Worm (Caenorhabditis elegans) whole organism, mixed stage, embryonic: ENCODE measurements around the gene K12H6.8.

ENCODE experiments used
- elt-3 ChIP-seq: fragments of 150-350 bp; optimal IDR thresholded peaks from 2 replicates; lab custom pipeline; 2014; ENCODE audit warnings: missing biosample characterization, missing genetic modification characterization
- mab-5 ChIP-seq: fragments of 150-350 bp; optimal IDR thresholded peaks from 2 replicates; lab custom pipeline; 2014; ENCODE audit warnings: missing biosample characterization, missing genetic modification characterization

- TF ChIP-seq mab-5 (tag; lab: Kevin White, UChicago) = no peak
- no peak for TF ChIP-seq elt-3 (tag; lab: Kevin White, UChicago)
These were observed 3.5 kb downstream of the K12H6.8 start, which contains the start of gene K12H6.6 for ce11 chrII:2831173-2831572.
